Fruit fly (Drosophila melanogaster): ENCODE measurements around the gene CG2217.

CG2217 gene

dm6 chr3R:30423695-30424094 is 924 bp upstream of the CG2217 start, which contains the start of the genes CG15535 and mRpS18C:
Gene CG15535, minus strand, starts transcription at chr3R:30423929.
Gene mRpS18C, plus strand, starts transcription at chr3R:30423974.
- TF ChIP-seq Doc3 (GFP tag; IDR thresholded peaks at IDR 0.05; ENCODE audit: partially characterized antibody): peak; percentile 73
- TF ChIP-seq gsb-n (tag; optimal IDR thresholded peaks at IDR 0.05): peak; percentile 27
- TF ChIP-seq Kr (GFP tag; optimal IDR thresholded peaks at IDR 0.05): no peak
- TF ChIP-seq Trl (optimal IDR thresholded peaks at IDR 0.05): no peak
- no peak for TF ChIP-seq Trl (GFP tag; optimal IDR thresholded peaks at IDR 0.05)
- TF ChIP-seq ash1 (GFP tag; optimal IDR thresholded peaks at IDR 0.05): no peak
- TF ChIP-seq CG7987 (GFP tag; optimal IDR thresholded peaks at IDR 0.05): peak; percentile 3
- no peak for TF ChIP-seq caup (GFP tag; optimal IDR thresholded peaks at IDR 0.05; ENCODE audit: severe bottlenecking)
- peak; percentile 86 for TF ChIP-seq sna (GFP tag; IDR thresholded peaks at IDR 0.05; ENCODE audit: partially characterized antibody)
- TF ChIP-seq amos (GFP tag; IDR thresholded peaks at IDR 0.05; ENCODE audit: partially characterized antibody): peak; percentile 78
- peak; percentile 55 for TF ChIP-seq inv (GFP tag; IDR thresholded peaks at IDR 0.05; ENCODE audit: partially characterized antibody)
- TF ChIP-seq vvl (GFP tag; IDR thresholded peaks at IDR 0.05): peak; percentile 35; the same call in 1 of the 2 replicates
- no peak for TF ChIP-seq lab (GFP tag; optimal IDR thresholded peaks at IDR 0.05)
- peak; percentile 75 for TF ChIP-seq sens (GFP tag)
- TF ChIP-seq grau (tag; optimal IDR thresholded peaks at IDR 0.05): peak; percentile 11
- TF ChIP-seq CG13775 (GFP tag; optimal IDR thresholded peaks at IDR 0.05): no peak
- peak; percentile 7 for TF ChIP-seq dmrt11E (tag; optimal IDR thresholded peaks at IDR 0.05)
- no peak for TF ChIP-seq psq (GFP tag; optimal IDR thresholded peaks at IDR 0.05)
- TF ChIP-seq vnd (GFP tag; IDR thresholded peaks at IDR 0.05; ENCODE audit: partially characterized antibody): peak; percentile 62; the same call in 2 of the 3 replicates
- TF ChIP-seq BEAF-32 (GFP tag; optimal IDR thresholded peaks at IDR 0.05): peak; percentile 77
- peak; percentile 21 for TF ChIP-seq CG9797 (GFP tag; optimal IDR thresholded peaks at IDR 0.05)
- TF ChIP-seq tna (GFP tag; IDR thresholded peaks at IDR 0.05; ENCODE audit: partially characterized antibody): peak; percentile 64
- peak; percentile 27 for TF ChIP-seq lbe (GFP tag; optimal IDR thresholded peaks at IDR 0.05)
- TF ChIP-seq trem (tag; optimal IDR thresholded peaks at IDR 0.05): peak; percentile 48
- TF ChIP-seq Asciz (GFP tag; optimal IDR thresholded peaks at IDR 0.05): no peak
- TF ChIP-seq E2f2 (GFP tag; IDR thresholded peaks at IDR 0.05): peak; percentile 42
- peak; percentile 13 for TF ChIP-seq Max (GFP tag; optimal IDR thresholded peaks at IDR 0.05)
- peak; percentile 6 for TF ChIP-seq CG3995 (GFP tag; optimal IDR thresholded peaks at IDR 0.05)
- peak; percentile 84 for TF ChIP-seq onecut (GFP tag; IDR thresholded peaks at IDR 0.05)
- TF ChIP-seq ftz-f1 (GFP tag; optimal IDR thresholded peaks at IDR 0.05): peak; percentile 38
- TF ChIP-seq bbx (GFP tag; IDR thresholded peaks at IDR 0.05; ENCODE audit: partially characterized antibody): peak; percentile 81
- peak; percentile 11 for TF ChIP-seq MTF-1 (GFP tag; optimal IDR thresholded peaks at IDR 0.05; ENCODE audit: borderline replicate concordance)
- peak; percentile 38 for TF ChIP-seq CG4617 (GFP tag; optimal IDR thresholded peaks at IDR 0.05; ENCODE audit: borderline replicate concordance)
- no peak for TF ChIP-seq CG11723 (GFP tag; optimal IDR thresholded peaks at IDR 0.05)
- peak; percentile 42 for TF ChIP-seq CG1603 (tag; optimal IDR thresholded peaks at IDR 0.05)
- no peak for TF ChIP-seq seq (GFP tag; IDR thresholded peaks at IDR 0.05)
- peak; percentile 83; the same call in 2 of the 3 replicates for TF ChIP-seq Opbp (GFP tag; IDR thresholded peaks at IDR 0.05; ENCODE audit: partially characterized antibody)
- peak; percentile 89 for TF ChIP-seq Dref (GFP tag; IDR thresholded peaks at IDR 0.05)
- TF ChIP-seq MESR4 (GFP tag; optimal IDR thresholded peaks at IDR 0.05): peak; percentile 64
- peak; percentile 53; the same call in 1 of the 2 replicates for TF ChIP-seq CG32767 (GFP tag; IDR thresholded peaks at IDR 0.05)
- TF ChIP-seq ci (GFP tag; IDR thresholded peaks at IDR 0.05): peak; percentile 5; the same call in 1 of the 3 replicates
- TF ChIP-seq Meics (GFP tag; optimal IDR thresholded peaks at IDR 0.05): no peak
- peak; percentile 8 for TF ChIP-seq CG10431 (GFP tag; optimal IDR thresholded peaks at IDR 0.05)
- peak; percentile 84 for TF ChIP-seq CG34224 (GFP tag; IDR thresholded peaks at IDR 0.05; ENCODE audit: partially characterized antibody)
- peak; percentile 63 for TF ChIP-seq nerfin-2 (GFP tag; IDR thresholded peaks at IDR 0.05; ENCODE audit: partially characterized antibody)
- peak; percentile 76 for TF ChIP-seq hbn (GFP tag; IDR thresholded peaks at IDR 0.05; ENCODE audit: partially characterized antibody)
- TF ChIP-seq exex (tag; optimal IDR thresholded peaks at IDR 0.05): peak; percentile 28
- TF ChIP-seq stwl (tag; optimal IDR thresholded peaks at IDR 0.05): peak; percentile 87
- no peak for TF ChIP-seq NfI (GFP tag; optimal IDR thresholded peaks at IDR 0.05)
